Worm (Caenorhabditis elegans): ENCODE results near the gene C32B5.13.
A peak's percentile ranks its signal among the peaks of the same experiment; 100 is the strongest.

Gene C32B5.13

ce11 chrII:950374-950773 is 11.5 kb downstream of the C32B5.13 start:
- TF ChIP-seq ceh-28 (tag; optimal IDR thresholded peaks at IDR 0.05): no peak
- TF ChIP-seq sdz-12 (GFP tag; optimal IDR thresholded peaks at IDR 0.05): no peak
- TF ChIP-seq spr-1 (tag; optimal IDR thresholded peaks at IDR 0.05): no peak
- no peak for TF ChIP-seq T20F7.1 (GFP tag; optimal IDR thresholded peaks at IDR 0.05)
- no peak for TF ChIP-seq F49E8.2 (tag; optimal IDR thresholded peaks at IDR 0.05; ENCODE audit: borderline replicate concordance)
- no peak for TF ChIP-seq Y5F2A.4 (GFP tag; optimal IDR thresholded peaks at IDR 0.05)
- TF ChIP-seq ama-1 (optimal IDR thresholded peaks at IDR 0.05): no peak
- no peak for TF ChIP-seq F26F4.8 (GFP tag; conservative IDR thresholded peaks at IDR 0.05)
- TF ChIP-seq daf-19 (GFP tag; conservative IDR thresholded peaks at IDR 0.05): no peak
- TF ChIP-seq aha-1 (tag): no peak
- no peak for TF ChIP-seq set-16 (GFP tag; IDR thresholded peaks at IDR 0.05)
- TF ChIP-seq lim-7 (GFP tag; IDR thresholded peaks at IDR 0.05): no peak
- no peak for TF ChIP-seq ztf-7 (tag; optimal IDR thresholded peaks at IDR 0.05)
- TF ChIP-seq nhr-41 (GFP tag; IDR thresholded peaks at IDR 0.05): no peak

- TF ChIP-seq ZK337.2 (GFP tag; IDR thresholded peaks at IDR 0.05) (no peak), nhr-25 (tag; optimal IDR thresholded peaks at IDR 0.05; ENCODE audit: borderline replicate concordance, insufficient read depth) (no peak), mdt-29 (GFP tag; IDR thresholded peaks at IDR 0.05) (no peak), lsy-2 (tag; optimal IDR thresholded peaks at IDR 0.05) (no peak), spr-3 (GFP tag; optimal IDR thresholded peaks at IDR 0.05) (no peak), nhr-77 (tag; optimal IDR thresholded peaks at IDR 0.05) (no peak), tag-97 (GFP tag; IDR thresholded peaks at IDR 0.05) (no peak), hlh-11 (tag; optimal IDR thresholded peaks at IDR 0.05) (no peak), ceh-44 (GFP tag; IDR thresholded peaks at IDR 0.05) (no peak), pha-4 (GFP tag; IDR thresholded peaks at IDR 0.05) (no peak), pha-4 (tag; optimal IDR thresholded peaks at IDR 0.05) (no peak), lin-15B (tag; optimal IDR thresholded peaks at IDR 0.05) (no peak), daf-16 (GFP tag; optimal IDR thresholded peaks at IDR 0.05) (no peak), daf-16 (tag; optimal IDR thresholded peaks at IDR 0.05) (no peak), unc-39 (tag; optimal IDR thresholded peaks at IDR 0.05) (no peak), ctbp-1 (GFP tag; IDR thresholded peaks at IDR 0.05) (no peak), aha-1 (tag) (no peak), spr-1 (tag; optimal IDR thresholded peaks at IDR 0.05) (no peak), lin-29 (GFP tag; IDR thresholded peaks at IDR 0.05) (no peak), unc-62 (GFP tag; optimal IDR thresholded peaks at IDR 0.05 in 1 of 2) (no peak), unc-62 (tag; optimal IDR thresholded peaks at IDR 0.05) (no peak), nhr-48 (tag; optimal IDR thresholded peaks at IDR 0.05) (no peak), mes-2 (tag; optimal IDR thresholded peaks at IDR 0.05; ENCODE audit: poor library complexity, severe bottlenecking) (no peak)
Measured at ce11 chrII:948091-948490, 13.8 kb downstream of the C32B5.13 start, which contains the start of gene fbxc-32. Gene fbxc-32, minus strand, starts transcription at chrII:948191.

- TF ChIP-seq lin-1 (GFP tag; IDR thresholded peaks at IDR 0.05) (no peak), duxl-1 (tag; optimal IDR thresholded peaks at IDR 0.05; ENCODE audit: poor library complexity) (no peak), hif-1 (tag; optimal IDR thresholded peaks at IDR 0.05) (no peak), lin-38 (GFP tag; IDR thresholded peaks at IDR 0.05) (no peak), zfp-2 (tag; optimal IDR thresholded peaks at IDR 0.05) (no peak), ceh-62 (tag; optimal IDR thresholded peaks at IDR 0.05) (no peak), dmd-6 (GFP tag; IDR thresholded peaks at IDR 0.05) (peak; percentile 81), pqm-1 (tag; optimal IDR thresholded peaks at IDR 0.05) (peak; percentile 92), dve-1 (tag; optimal IDR thresholded peaks at IDR 0.05; ENCODE audit: insufficient read depth) (no peak), hlh-11 (tag; optimal IDR thresholded peaks at IDR 0.05) (peak; percentile 32), mep-1 (tag; optimal IDR thresholded peaks at IDR 0.05) (no peak), F10B5.3 (tag; optimal IDR thresholded peaks at IDR 0.05) (no peak), Y75B8A.6 (GFP tag; IDR thresholded peaks at IDR 0.05) (no peak), daf-12 (tag; optimal IDR thresholded peaks at IDR 0.05) (no peak), mes-2 (tag; optimal IDR thresholded peaks at IDR 0.05; ENCODE audit: poor library complexity, severe bottlenecking) (no peak), ctbp-1 (GFP tag; IDR thresholded peaks at IDR 0.05) (no peak), nhr-77 (tag; optimal IDR thresholded peaks at IDR 0.05) (peak; percentile 36), daf-19 (GFP tag; conservative IDR thresholded peaks at IDR 0.05) (no peak), hlh-30 (tag; optimal IDR thresholded peaks at IDR 0.05; ENCODE audit: insufficient read depth) (no peak), nhr-28 (tag; optimal IDR thresholded peaks at IDR 0.05) (peak; percentile 70), nhr-41 (GFP tag; IDR thresholded peaks at IDR 0.05) (no peak), spr-3 (GFP tag; optimal IDR thresholded peaks at IDR 0.05) (no peak)
Measured at ce11 chrII:943773-944172, 18.1 kb downstream of the C32B5.13 start, which contains the start of gene clec-43. Gene clec-43, plus strand, starts transcription at chrII:944066.

All from whole organism, L4 larva.